Comparison of ENCODE assay signal across 2 fruit fly cellular contexts in the genomic region with DNA sequence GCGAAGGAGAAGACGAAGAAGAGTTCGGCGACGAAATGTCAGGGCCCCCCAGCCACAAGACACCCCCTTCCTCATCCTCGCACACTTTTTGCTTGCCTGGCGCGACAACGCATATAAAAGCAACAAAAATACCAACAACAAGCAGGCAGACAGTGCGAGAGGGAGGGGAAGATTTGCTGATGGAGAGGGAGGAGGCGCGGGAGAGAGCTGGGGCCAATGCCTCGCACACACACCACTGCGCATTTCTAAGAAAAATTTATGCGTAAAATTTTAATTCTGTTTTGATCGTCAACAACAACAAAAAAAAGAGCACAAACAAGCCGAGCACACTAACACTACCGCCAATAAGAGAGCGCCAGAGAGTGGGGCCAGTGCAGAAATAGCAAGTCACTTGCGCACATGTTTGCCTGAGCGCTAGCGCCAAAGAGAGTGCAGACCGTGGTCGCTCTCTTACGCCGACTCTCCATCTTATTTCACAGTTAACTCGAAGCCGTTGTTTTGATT.
TF ChIP-seq lines count a peak whose summit lies in the region.

No protein-coding gene starts in this region.

TF ChIP-seq in whole organism, embryonic, 481 proteins besides CTCF, POLR2A, EP300 and RAD21 (continued from another document and continues in another):
- TF ChIP-seq unc-4 (GFP tag; IDR thresholded peaks at IDR 0.05; lab: Robert Waterston, UW; ENCODE audit: partially characterized antibody): 0 out of 2 replicates have a peak, but pooled peaks have one; percentile 38
- peak; percentile 56 for TF ChIP-seq D19A (tag; optimal IDR thresholded peaks at IDR 0.05; lab: Kevin White, UChicago)
- TF ChIP-seq CG12744 (GFP tag; optimal IDR thresholded peaks at IDR 0.05; lab: Kevin White, UChicago): no peak
- no peak for TF ChIP-seq Mes4 (GFP tag; optimal IDR thresholded peaks at IDR 0.05; lab: Kevin White, UChicago)
- TF ChIP-seq Hmx (GFP tag; optimal IDR thresholded peaks at IDR 0.05; lab: Kevin White, UChicago): no peak
- TF ChIP-seq NK7.1 (GFP tag; optimal IDR thresholded peaks at IDR 0.05; lab: Kevin White, UChicago): no peak
- no peak for TF ChIP-seq Opbp (GFP tag; IDR thresholded peaks at IDR 0.05; lab: Robert Waterston, UW; ENCODE audit: partially characterized antibody)
- TF ChIP-seq CG1603 (tag; optimal IDR thresholded peaks at IDR 0.05; lab: Kevin White, UChicago): peak; percentile 14
- TF ChIP-seq CG11247 (GFP tag; IDR thresholded peaks at IDR 0.05; lab: Robert Waterston, UW): no peak
- TF ChIP-seq ttk (GFP tag; IDR thresholded peaks at IDR 0.05; lab: Robert Waterston, UW): no peak
- peak in 1 of 2 experiments; percentile 27 for TF ChIP-seq Pdp1 (GFP tag; optimal IDR thresholded peaks at IDR 0.05; lab: Kevin White, UChicago)
- TF ChIP-seq CoRest (tag; optimal IDR thresholded peaks at IDR 0.05; lab: Kevin White, UChicago): no peak
- TF ChIP-seq CG17829 (tag; optimal IDR thresholded peaks at IDR 0.05; lab: Kevin White, UChicago): no peak
- no peak for TF ChIP-seq NC2β (GFP tag; optimal IDR thresholded peaks at IDR 0.05; lab: Kevin White, UChicago)
- TF ChIP-seq CG16815 (GFP tag; optimal IDR thresholded peaks at IDR 0.05; lab: Kevin White, UChicago): no peak
- TF ChIP-seq ac (GFP tag; optimal IDR thresholded peaks at IDR 0.05; lab: Kevin White, UChicago): no peak
- TF ChIP-seq Dp (GFP tag; optimal IDR thresholded peaks at IDR 0.05; lab: Kevin White, UChicago): no peak
- TF ChIP-seq tgo (GFP tag; IDR thresholded peaks at IDR 0.05; lab: Robert Waterston, UW): no peak
- TF ChIP-seq Gsc (GFP tag; IDR thresholded peaks at IDR 0.05; lab: Robert Waterston, UW): no peak
- TF ChIP-seq Rx (GFP tag; IDR thresholded peaks at IDR 0.05; lab: Robert Waterston, UW): no peak
- TF ChIP-seq tup (GFP tag; optimal IDR thresholded peaks at IDR 0.05; lab: Kevin White, UChicago): no peak
- peak; percentile 80 for TF ChIP-seq nom (GFP tag; optimal IDR thresholded peaks at IDR 0.05; lab: Kevin White, UChicago)
- no peak for TF ChIP-seq zf30C (GFP tag; optimal IDR thresholded peaks at IDR 0.05; lab: Kevin White, UChicago)
- TF ChIP-seq CG9609 (GFP tag; optimal IDR thresholded peaks at IDR 0.05; lab: Kevin White, UChicago): peak; percentile 3
- TF ChIP-seq Sox100B (GFP tag; optimal IDR thresholded peaks at IDR 0.05; lab: Kevin White, UChicago): no peak
- peak; percentile 8 to 57 for TF ChIP-seq bsh (GFP tag; optimal IDR thresholded peaks at IDR 0.05; lab: Kevin White, UChicago)
- TF ChIP-seq Abd-B (GFP tag; optimal IDR thresholded peaks at IDR 0.05; lab: Kevin White, UChicago): peak; percentile 64
- no peak for TF ChIP-seq CG2199 (GFP tag; IDR thresholded peaks at IDR 0.05; lab: Robert Waterston, UW)
- peak; percentile 45; the same call in 1 of the 2 replicates for TF ChIP-seq ara (GFP tag; IDR thresholded peaks at IDR 0.05; lab: Robert Waterston, UW)
- TF ChIP-seq CG12071 (GFP tag; optimal IDR thresholded peaks at IDR 0.05; lab: Kevin White, UChicago): peak; percentile 0
- peak; percentile 91 for TF ChIP-seq CG34376 (GFP tag; optimal IDR thresholded peaks at IDR 0.05; lab: Kevin White, UChicago)
- TF ChIP-seq CG17385 (GFP tag; optimal IDR thresholded peaks at IDR 0.05; lab: Kevin White, UChicago): peak; percentile 44
- no peak for TF ChIP-seq D (optimal IDR thresholded peaks at IDR 0.05; lab: Kevin White, UChicago)
- TF ChIP-seq D (GFP tag; optimal IDR thresholded peaks at IDR 0.05; lab: Kevin White, UChicago): no peak
- no peak for TF ChIP-seq CG11085 (GFP tag; IDR thresholded peaks at IDR 0.05; lab: Robert Waterston, UW)
- TF ChIP-seq Trl (optimal IDR thresholded peaks at IDR 0.05; lab: Kevin White, UChicago): peak; percentile 96 to 99
- TF ChIP-seq Trl (GFP tag; optimal IDR thresholded peaks at IDR 0.05; lab: Kevin White, UChicago): peak; percentile 27
- TF ChIP-seq Nf-YC (tag; optimal IDR thresholded peaks at IDR 0.05; lab: Kevin White, UChicago): peak; percentile 67
- TF ChIP-seq CG4854 (GFP tag; optimal IDR thresholded peaks at IDR 0.05; lab: Kevin White, UChicago): no peak
- no peak for TF ChIP-seq CG18011 (GFP tag; optimal IDR thresholded peaks at IDR 0.05; lab: Kevin White, UChicago)
- peak; percentile 29 for TF ChIP-seq Fer3 (tag; optimal IDR thresholded peaks at IDR 0.05; lab: Kevin White, UChicago)
- no peak for TF ChIP-seq CG5180 (GFP tag; optimal IDR thresholded peaks at IDR 0.05; lab: Kevin White, UChicago)
- TF ChIP-seq schlank (tag; optimal IDR thresholded peaks at IDR 0.05; lab: Kevin White, UChicago): no peak
- peak; percentile 97 for TF ChIP-seq CG3163 (GFP tag; optimal IDR thresholded peaks at IDR 0.05; lab: Kevin White, UChicago)
- no peak for TF ChIP-seq CG12104 (GFP tag; optimal IDR thresholded peaks at IDR 0.05; lab: Kevin White, UChicago)
- peak; percentile 84 for TF ChIP-seq mirr (GFP tag; optimal IDR thresholded peaks at IDR 0.05; lab: Kevin White, UChicago)
- TF ChIP-seq gce (GFP tag; IDR thresholded peaks at IDR 0.05; lab: Robert Waterston, UW): no peak; the same call in 2 of the 3 replicates
- peak in 2 of 3 experiments; percentile 88 to 100 for TF ChIP-seq Stat92E (GFP tag; optimal IDR thresholded peaks at IDR 0.05; lab: Kevin White, UChicago)
- TF ChIP-seq slou (GFP tag; optimal IDR thresholded peaks at IDR 0.05; lab: Kevin White, UChicago): no peak
- TF ChIP-seq Taf1 (GFP tag; IDR thresholded peaks at IDR 0.05; lab: Robert Waterston, UW): no peak
- no peak for TF ChIP-seq luna (GFP tag; optimal IDR thresholded peaks at IDR 0.05; lab: Kevin White, UChicago)
- no peak for TF ChIP-seq p53 (GFP tag; optimal IDR thresholded peaks at IDR 0.05; lab: Kevin White, UChicago)
- TF ChIP-seq CG17612 (GFP tag; IDR thresholded peaks at IDR 0.05; lab: Robert Waterston, UW): no peak
- TF ChIP-seq CG8089 (GFP tag; optimal IDR thresholded peaks at IDR 0.05; lab: Kevin White, UChicago): no peak
- peak; percentile 52 for TF ChIP-seq lab (GFP tag; optimal IDR thresholded peaks at IDR 0.05; lab: Kevin White, UChicago)
- TF ChIP-seq repo (GFP tag; optimal IDR thresholded peaks at IDR 0.05; lab: Kevin White, UChicago): no peak
- peak; percentile 69 for TF ChIP-seq CG34224 (GFP tag; IDR thresholded peaks at IDR 0.05; lab: Robert Waterston, UW; ENCODE audit: partially characterized antibody)
- TF ChIP-seq CG14860 (GFP tag; IDR thresholded peaks at IDR 0.05; lab: Robert Waterston, UW; ENCODE audit: partially characterized antibody): no peak
- no peak for TF ChIP-seq CG31441 (GFP tag; IDR thresholded peaks at IDR 0.05; lab: Robert Waterston, UW)
- peak; percentile 60 for TF ChIP-seq CG14441 (GFP tag; IDR thresholded peaks at IDR 0.05; lab: Robert Waterston, UW)
- peak; percentile 95 for TF ChIP-seq cg (GFP tag; optimal IDR thresholded peaks at IDR 0.05; lab: Kevin White, UChicago)
- 0 out of 2 replicates have a peak, but pooled peaks have one; percentile 29 for TF ChIP-seq MBD-R2 (GFP tag; IDR thresholded peaks at IDR 0.05; lab: Robert Waterston, UW)
- TF ChIP-seq CG10565 (GFP tag; optimal IDR thresholded peaks at IDR 0.05; lab: Kevin White, UChicago): no peak
- no peak for TF ChIP-seq CG10979 (tag; optimal IDR thresholded peaks at IDR 0.05; lab: Kevin White, UChicago)

TF ChIP-seq in whole organism, prepupa, 60 proteins besides CTCF, POLR2A, EP300 and RAD21 (continued from another document):
- no peak for TF ChIP-seq Hr38 (GFP tag; optimal IDR thresholded peaks at IDR 0.05; lab: Kevin White, UChicago)
- peak; percentile 92 for TF ChIP-seq Lpt (GFP tag; optimal IDR thresholded peaks at IDR 0.05; lab: Kevin White, UChicago)
- TF ChIP-seq Sox102F (GFP tag; optimal IDR thresholded peaks at IDR 0.05; lab: Kevin White, UChicago): no peak
- peak; percentile 97 for TF ChIP-seq fkh (GFP tag; optimal IDR thresholded peaks at IDR 0.05; lab: Kevin White, UChicago)
- no peak for TF ChIP-seq CG8319 (GFP tag; optimal IDR thresholded peaks at IDR 0.05; lab: Kevin White, UChicago)
- peak; percentile 81 for TF ChIP-seq eg (GFP tag; IDR thresholded peaks at IDR 0.05; lab: Robert Waterston, UW)
- peak; percentile 70 for TF ChIP-seq CG15336 (GFP tag; IDR thresholded peaks at IDR 0.05; lab: Robert Waterston, UW)
- TF ChIP-seq CG6163 (GFP tag; IDR thresholded peaks at IDR 0.05; lab: Robert Waterston, UW): peak; percentile 86
- TF ChIP-seq CG3032 (tag; optimal IDR thresholded peaks at IDR 0.05; lab: Kevin White, UChicago): peak; percentile 70
- peak; percentile 34 for TF ChIP-seq spab (GFP tag; optimal IDR thresholded peaks at IDR 0.05; lab: Kevin White, UChicago)
- TF ChIP-seq CG4318 (GFP tag; optimal IDR thresholded peaks at IDR 0.05; lab: Kevin White, UChicago): no peak
